Fruit fly (Drosophila melanogaster): ENCODE measurements around the gene CG12983.

- TF ChIP-seq PHDP (tag; optimal IDR thresholded peaks at IDR 0.05), result no peak
- TF ChIP-seq CG10267 (tag; optimal IDR thresholded peaks at IDR 0.05), result no peak
- no peak for TF ChIP-seq Oaz (GFP tag; IDR thresholded peaks at IDR 0.05)
- no peak for TF ChIP-seq D (optimal IDR thresholded peaks at IDR 0.05)
- no peak for TF ChIP-seq D (GFP tag; optimal IDR thresholded peaks at IDR 0.05)
- TF ChIP-seq CG34422 (GFP tag; IDR thresholded peaks at IDR 0.05), result no peak
- TF ChIP-seq Neu2 (GFP tag; optimal IDR thresholded peaks at IDR 0.05; ENCODE audit: borderline replicate concordance), result no peak
- no peak for TF ChIP-seq CG14965 (GFP tag; optimal IDR thresholded peaks at IDR 0.05; ENCODE audit: borderline replicate concordance)
- TF ChIP-seq dmrt99B (tag; optimal IDR thresholded peaks at IDR 0.05), result no peak
- TF ChIP-seq usp (GFP tag; optimal IDR thresholded peaks at IDR 0.05), result no peak
- TF ChIP-seq Bgb (GFP tag; IDR thresholded peaks at IDR 0.05; ENCODE audit: partially characterized antibody), result no peak
- TF ChIP-seq phol (tag; optimal IDR thresholded peaks at IDR 0.05), result no peak
Observed at dm6 chr3L:21008255-21008815, 41.8 kb upstream of the CG12983 start.
